Fruit fly (Drosophila melanogaster): ENCODE measurements around the gene Brms1.

Gene Brms1

dm6 chrX:12917177-12917576 lies 7.8 kb upstream of the Brms1 start, which contains the start of gene fne:
Gene fne, plus strand, starts transcription at chrX:12917477.
- TF ChIP-seq CTCF (optimal IDR thresholded peaks at IDR 0.05), result no peak
- no peak for TF ChIP-seq CG8478 (optimal IDR thresholded peaks at IDR 0.05)

- TF ChIP-seq CTCF (optimal IDR thresholded peaks at IDR 0.05), result no peak
- no peak for TF ChIP-seq CG8478 (optimal IDR thresholded peaks at IDR 0.05)
Observed at dm6 chrX:12913729-12914128, 4.3 kb upstream of the Brms1 start.

dm6 chrX:12906914-12907313 lies 2.5 kb downstream of the Brms1 start, which contains the start of gene mRpL49:
Gene mRpL49, plus strand, starts transcription at chrX:12907105.
- TF ChIP-seq CG8478 (optimal IDR thresholded peaks at IDR 0.05) (no peak), CTCF (optimal IDR thresholded peaks at IDR 0.05) (no peak)

dm6 chrX:12905901-12906689 lies 3.3 kb downstream of the Brms1 start, which contains the start of gene CG4404:
Gene CG4404, minus strand, starts transcription at chrX:12906018.
- TF ChIP-seq CG8478 (optimal IDR thresholded peaks at IDR 0.05) (no peak), CTCF (optimal IDR thresholded peaks at IDR 0.05) (no peak)

- TF ChIP-seq CTCF (optimal IDR thresholded peaks at IDR 0.05), result no peak
- TF ChIP-seq CG8478 (optimal IDR thresholded peaks at IDR 0.05), result no peak
Observed at dm6 chrX:12905014-12905900, 4.2 kb downstream of the Brms1 start.

dm6 chrX:12903099-12903616 lies 6.3 kb downstream of the Brms1 start, which contains the start of gene Flad1:
Gene Flad1, minus strand, starts transcription at chrX:12903516.
- TF ChIP-seq CG8478 (optimal IDR thresholded peaks at IDR 0.05), result no peak

- TF ChIP-seq CG8478 (optimal IDR thresholded peaks at IDR 0.05) (no peak), CTCF (optimal IDR thresholded peaks at IDR 0.05) (no peak)
Observed at dm6 chrX:12900718-12901442, 8.5 kb downstream of the Brms1 start, which contains the start of gene Coq8. Gene Coq8, minus strand, starts transcription at chrX:12901114.

dm6 chrX:12898569-12898968 lies 10.9 kb downstream of the Brms1 start, which contains the start of gene CG32650:
Gene CG32650, minus strand, starts transcription at chrX:12898669.
- TF ChIP-seq CG8478 (optimal IDR thresholded peaks at IDR 0.05) (no peak), CTCF (optimal IDR thresholded peaks at IDR 0.05) (no peak)

dm6 chrX:12897150-12897549 lies 12.3 kb downstream of the Brms1 start, which contains the start of gene Pde9:
Gene Pde9, minus strand, starts transcription at chrX:12897327.
- no peak for TF ChIP-seq CG8478 (optimal IDR thresholded peaks at IDR 0.05)
- no peak for TF ChIP-seq CTCF (optimal IDR thresholded peaks at IDR 0.05)

dm6 chrX:12896393-12896792 lies 13.0 kb downstream of the Brms1 start:
- TF ChIP-seq CTCF (optimal IDR thresholded peaks at IDR 0.05), result peak; percentile 45 to 58
- no peak for TF ChIP-seq CG8478 (optimal IDR thresholded peaks at IDR 0.05)

dm6 chrX:12895114-12895723 lies 14.2 kb downstream of the Brms1 start:
- no peak for TF ChIP-seq CTCF (optimal IDR thresholded peaks at IDR 0.05)
- TF ChIP-seq CG8478 (optimal IDR thresholded peaks at IDR 0.05), result no peak

dm6 chrX:12893969-12894368 lies 15.5 kb downstream of the Brms1 start:
- TF ChIP-seq CTCF (optimal IDR thresholded peaks at IDR 0.05) (no peak), CG8478 (optimal IDR thresholded peaks at IDR 0.05) (no peak)

- TF ChIP-seq CTCF (optimal IDR thresholded peaks at IDR 0.05) (no peak), CG8478 (optimal IDR thresholded peaks at IDR 0.05) (no peak)
Observed at dm6 chrX:12891322-12892159, 17.9 kb downstream of the Brms1 start.

Measured in S2 (cell line).